Fruit fly (Drosophila melanogaster): Measurements from ENCODE around the gene wrm2.

The wrm2 gene

dm6 chr3L:7381359-7381976 lies 46.4 kb upstream of the wrm2 start, which contains the start of the genes SMSr and smid (continued):
- TF ChIP-seq Eip78C (GFP tag) = peak; percentile 79
- TF ChIP-seq CG6808 (GFP tag; optimal IDR thresholded peaks at IDR 0.05) = peak; percentile 5
- no peak for TF ChIP-seq CG8119 (GFP tag; IDR thresholded peaks at IDR 0.05)
- no peak for TF ChIP-seq spab (GFP tag; optimal IDR thresholded peaks at IDR 0.05)
- peak; percentile 71 for TF ChIP-seq lz (GFP tag; optimal IDR thresholded peaks at IDR 0.05)
- TF ChIP-seq Sox14 (GFP tag; optimal IDR thresholded peaks at IDR 0.05) = peak; percentile 77
- no peak for TF ChIP-seq fkh (GFP tag; optimal IDR thresholded peaks at IDR 0.05)
- TF ChIP-seq CG6163 (GFP tag; IDR thresholded peaks at IDR 0.05) = peak; percentile 41; the same call in 1 of the 3 replicates
- no peak for TF ChIP-seq CG6276 (GFP tag; optimal IDR thresholded peaks at IDR 0.05)
- peak; percentile 50 for TF ChIP-seq Sox102F (GFP tag; optimal IDR thresholded peaks at IDR 0.05)
- no peak for TF ChIP-seq CG9139 (GFP tag; optimal IDR thresholded peaks at IDR 0.05)
- peak; percentile 47 for TF ChIP-seq CG34406 (GFP tag; optimal IDR thresholded peaks at IDR 0.05)

dm6 chr3L:7380395-7380794 lies 45.4 kb upstream of the wrm2 start:
- TF ChIP-seq svp (GFP tag) = peak; percentile 97
- no peak for TF ChIP-seq Hr38 (GFP tag; optimal IDR thresholded peaks at IDR 0.05)

DNA sequence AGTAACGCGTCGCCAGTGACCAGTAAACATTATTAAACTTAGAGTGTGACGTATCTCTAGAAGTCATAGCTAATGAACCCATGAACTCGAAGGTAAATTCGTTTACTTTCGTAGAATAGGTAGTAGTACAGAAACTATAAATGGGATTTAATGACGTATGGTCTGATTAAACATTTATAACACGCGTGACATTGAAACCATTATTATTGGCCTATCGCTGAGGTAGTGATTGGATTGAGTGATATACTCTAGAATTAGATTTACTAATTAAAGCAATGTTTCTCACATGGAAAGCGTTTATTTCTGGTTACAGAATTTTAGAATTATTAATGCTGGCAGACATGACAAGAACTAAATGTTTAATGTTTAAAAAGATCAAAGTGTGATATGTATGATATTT lies 41.8 kb upstream of the wrm2 start:
- TF ChIP-seq CG11902 (GFP tag; optimal IDR thresholded peaks at IDR 0.05) (no peak), Ets96B (tag; optimal IDR thresholded peaks at IDR 0.05) (no peak), fkh (GFP tag; optimal IDR thresholded peaks at IDR 0.05) (no peak), CG31627 (GFP tag; optimal IDR thresholded peaks at IDR 0.05) (no peak), Hr4 (GFP tag; optimal IDR thresholded peaks at IDR 0.05) (no peak)

dm6 chr3L:7376151-7376550 lies 41.1 kb upstream of the wrm2 start:
- TF ChIP-seq CG31627 (GFP tag; optimal IDR thresholded peaks at IDR 0.05) (no peak), net (GFP tag; optimal IDR thresholded peaks at IDR 0.05) (no peak), CG9139 (GFP tag; optimal IDR thresholded peaks at IDR 0.05) (no peak), svp (GFP tag) (peak; percentile 6), vri (GFP tag; optimal IDR thresholded peaks at IDR 0.05) (peak; percentile 15)

dm6 chr3L:7371290-7371689 lies 36.3 kb upstream of the wrm2 start:
- peak in 1 of 2 experiments; percentile 23 for TF ChIP-seq ss (GFP tag; optimal IDR thresholded peaks at IDR 0.05)
- peak; percentile 15 for TF ChIP-seq CG1621 (tag; optimal IDR thresholded peaks at IDR 0.05)
- TF ChIP-seq Met (GFP tag; optimal IDR thresholded peaks at IDR 0.05) = no peak

- peak; percentile 7 for TF ChIP-seq Eip75B (GFP tag; optimal IDR thresholded peaks at IDR 0.05)
- no peak for TF ChIP-seq CG1621 (tag; optimal IDR thresholded peaks at IDR 0.05)
- no peak for TF ChIP-seq Hr4 (GFP tag; optimal IDR thresholded peaks at IDR 0.05)
- no peak for TF ChIP-seq lz (GFP tag; optimal IDR thresholded peaks at IDR 0.05)
- no peak for TF ChIP-seq Hr39 (GFP tag; optimal IDR thresholded peaks at IDR 0.05)
- no peak for TF ChIP-seq Met (GFP tag; optimal IDR thresholded peaks at IDR 0.05)
- no peak for TF ChIP-seq CG11294 (GFP tag; IDR thresholded peaks at IDR 0.05)
- peak; percentile 77 for TF ChIP-seq Sox14 (GFP tag; optimal IDR thresholded peaks at IDR 0.05)
- TF ChIP-seq CG3919 (GFP tag; optimal IDR thresholded peaks at IDR 0.05) = no peak
- no peak for TF ChIP-seq CG10669 (GFP tag; optimal IDR thresholded peaks at IDR 0.05)
- no peak for TF ChIP-seq CG9139 (GFP tag; optimal IDR thresholded peaks at IDR 0.05)
- no peak for TF ChIP-seq Sox15 (GFP tag; optimal IDR thresholded peaks at IDR 0.05)
- no peak for TF ChIP-seq Blimp-1 (GFP tag; optimal IDR thresholded peaks at IDR 0.05)
- no peak for TF ChIP-seq eg (GFP tag; IDR thresholded peaks at IDR 0.05)
- no peak for TF ChIP-seq CG31627 (GFP tag; optimal IDR thresholded peaks at IDR 0.05)
- no peak for TF ChIP-seq Ets21C (GFP tag; optimal IDR thresholded peaks at IDR 0.05)
- peak; percentile 9 to 49 for TF ChIP-seq ss (GFP tag; optimal IDR thresholded peaks at IDR 0.05)
- TF ChIP-seq Eip93F (GFP tag; optimal IDR thresholded peaks at IDR 0.05) = no peak
- no peak for TF ChIP-seq CG6792 (GFP tag; optimal IDR thresholded peaks at IDR 0.05)
- peak; percentile 64 for TF ChIP-seq svp (GFP tag)
- no peak for TF ChIP-seq CG11902 (GFP tag; optimal IDR thresholded peaks at IDR 0.05)
- TF ChIP-seq Eip78C (GFP tag) = peak; percentile 84
- TF ChIP-seq CG3032 (tag; optimal IDR thresholded peaks at IDR 0.05) = no peak
- TF ChIP-seq CG6276 (GFP tag; optimal IDR thresholded peaks at IDR 0.05) = no peak
- no peak for TF ChIP-seq CG8632 (GFP tag; optimal IDR thresholded peaks at IDR 0.05)
- no peak for TF ChIP-seq CG16779 (tag; optimal IDR thresholded peaks at IDR 0.05)
- TF ChIP-seq acj6 (GFP tag; optimal IDR thresholded peaks at IDR 0.05) = no peak
- TF ChIP-seq Sox102F (GFP tag; optimal IDR thresholded peaks at IDR 0.05) = peak; percentile 1
- TF ChIP-seq fd85E (GFP tag; optimal IDR thresholded peaks at IDR 0.05) = no peak
Observed at dm6 chr3L:7370231-7370882, 35.3 kb upstream of the wrm2 start.
